Worm (Caenorhabditis elegans): ENCODE measurements around the gene kgb-2.

The kgb-2 gene

ce11 chrIV:3652223-3652622 is 45.6 kb downstream of the kgb-2 start:
- TF ChIP-seq skn-1 (tag; optimal IDR thresholded peaks at IDR 0.05) (no peak), eor-1 (tag; optimal IDR thresholded peaks at IDR 0.05) (no peak), nhr-77 (tag; optimal IDR thresholded peaks at IDR 0.05) (no peak), mml-1 (tag; optimal IDR thresholded peaks at IDR 0.05) (peak; percentile 50), nhr-23 (tag; optimal IDR thresholded peaks at IDR 0.05) (peak; percentile 41), R02D3.7 (tag; optimal IDR thresholded peaks at IDR 0.05) (no peak), nhr-43 (tag; optimal IDR thresholded peaks at IDR 0.05; ENCODE audit: poor library complexity, severe bottlenecking) (peak; percentile 68), nhr-25 (tag; optimal IDR thresholded peaks at IDR 0.05) (peak; percentile 17), elt-1 (tag; optimal IDR thresholded peaks at IDR 0.05) (no peak), aly-2 (tag; optimal IDR thresholded peaks at IDR 0.05) (no peak), nfya-1 (tag; optimal IDR thresholded peaks at IDR 0.05; ENCODE audit: insufficient read depth) (peak; percentile 11), ceh-9 (tag; optimal IDR thresholded peaks at IDR 0.05) (no peak), lsy-12 (tag; optimal IDR thresholded peaks at IDR 0.05) (no peak), pha-4 (tag; optimal IDR thresholded peaks at IDR 0.05) (peak; percentile 15), snpc-4 (tag; optimal IDR thresholded peaks at IDR 0.05) (no peak)

DNA sequence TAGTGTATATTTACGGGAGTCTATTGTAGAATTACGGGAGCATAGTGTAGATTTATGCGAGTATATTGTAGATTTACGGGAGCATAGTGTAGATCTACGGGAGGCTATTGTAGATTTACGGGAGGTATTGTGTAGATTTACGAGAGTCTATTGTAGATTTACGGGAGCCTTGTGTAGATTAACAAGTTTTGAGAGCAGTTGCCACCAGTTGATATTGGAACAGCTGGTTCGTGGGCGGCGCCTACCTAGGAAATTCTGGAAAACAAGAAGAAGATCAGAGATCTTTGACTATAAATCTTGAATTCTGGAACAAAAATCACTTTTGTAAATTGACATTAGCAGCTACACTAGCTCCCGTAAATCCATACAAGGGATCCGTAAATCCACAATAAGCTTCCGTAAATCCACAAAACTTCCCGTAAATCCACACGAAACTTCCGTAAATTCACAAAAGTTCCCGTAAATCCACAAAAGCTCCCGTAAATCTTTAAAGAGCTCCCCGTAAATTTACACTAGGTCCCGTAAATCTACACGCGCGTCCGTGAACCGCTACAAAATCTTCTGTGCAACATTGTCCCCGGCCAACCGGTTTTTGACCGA is 46.3 kb downstream of the kgb-2 start:
- TF ChIP-seq nhr-43 (tag; optimal IDR thresholded peaks at IDR 0.05; ENCODE audit: poor library complexity, severe bottlenecking) (no peak), pqm-1 (tag; optimal IDR thresholded peaks at IDR 0.05) (no peak)

ce11 chrIV:3653420-3653823 is 46.8 kb downstream of the kgb-2 start:
- TF ChIP-seq R02D3.7 (tag; optimal IDR thresholded peaks at IDR 0.05) (peak; percentile 27), pha-4 (tag; optimal IDR thresholded peaks at IDR 0.05) (peak; percentile 47), fos-1 (tag; optimal IDR thresholded peaks at IDR 0.05) (no peak), unc-62 (GFP tag; optimal IDR thresholded peaks at IDR 0.05) (no peak), mdl-1 (tag; optimal IDR thresholded peaks at IDR 0.05) (peak; percentile 54), nhr-76 (tag; optimal IDR thresholded peaks at IDR 0.05) (no peak), nhr-77 (tag; optimal IDR thresholded peaks at IDR 0.05) (no peak), zag-1 (tag; optimal IDR thresholded peaks at IDR 0.05) (no peak), ZK546.5 (tag; optimal IDR thresholded peaks at IDR 0.05) (no peak), skn-1 (tag; optimal IDR thresholded peaks at IDR 0.05) (no peak), mml-1 (tag; optimal IDR thresholded peaks at IDR 0.05) (peak; percentile 7), ceh-16 (tag; optimal IDR thresholded peaks at IDR 0.05) (no peak), lsy-12 (tag; optimal IDR thresholded peaks at IDR 0.05) (peak; percentile 64), daf-12 (tag; optimal IDR thresholded peaks at IDR 0.05) (no peak), elt-3 (tag; optimal IDR thresholded peaks at IDR 0.05) (peak in 2 of 3 experiments; percentile 22 to 64), nhr-43 (tag; optimal IDR thresholded peaks at IDR 0.05; ENCODE audit: poor library complexity, severe bottlenecking) (peak; percentile 96), nhr-23 (tag; optimal IDR thresholded peaks at IDR 0.05) (peak; percentile 82), aly-2 (tag; optimal IDR thresholded peaks at IDR 0.05) (no peak), nhr-25 (tag; optimal IDR thresholded peaks at IDR 0.05) (peak; percentile 68), elt-2 (tag; optimal IDR thresholded peaks at IDR 0.05) (peak; percentile 56), nfya-1 (tag; optimal IDR thresholded peaks at IDR 0.05; ENCODE audit: insufficient read depth) (peak; percentile 57), ztf-4 (tag; optimal IDR thresholded peaks at IDR 0.05) (no peak), ama-1 (optimal IDR thresholded peaks at IDR 0.05) (peak; percentile 65), eor-1 (tag; optimal IDR thresholded peaks at IDR 0.05) (no peak), egl-5 (tag; optimal IDR thresholded peaks at IDR 0.05) (no peak), lin-39 (tag; optimal IDR thresholded peaks at IDR 0.05) (no peak), unc-39 (tag; optimal IDR thresholded peaks at IDR 0.05) (no peak), pqm-1 (tag; optimal IDR thresholded peaks at IDR 0.05) (peak; percentile 37), jun-1 (tag; optimal IDR thresholded peaks at IDR 0.05) (peak; percentile 62), sea-2 (GFP tag; optimal IDR thresholded peaks at IDR 0.05) (no peak), tbx-2 (tag; optimal IDR thresholded peaks at IDR 0.05) (peak; percentile 5), ceh-28 (tag; optimal IDR thresholded peaks at IDR 0.05) (peak; percentile 47), ceh-82 (tag; optimal IDR thresholded peaks at IDR 0.05) (no peak), ceh-9 (tag; optimal IDR thresholded peaks at IDR 0.05) (no peak)

- TF ChIP-seq pqm-1 (tag; optimal IDR thresholded peaks at IDR 0.05) (peak; percentile 1), nhr-23 (tag; optimal IDR thresholded peaks at IDR 0.05) (peak; percentile 47), nhr-25 (tag; optimal IDR thresholded peaks at IDR 0.05) (peak; percentile 56), elt-3 (tag; optimal IDR thresholded peaks at IDR 0.05) (peak in 1 of 3 experiments; percentile 6), nhr-11 (tag; optimal IDR thresholded peaks at IDR 0.05) (peak; percentile 18), unc-39 (tag; optimal IDR thresholded peaks at IDR 0.05) (no peak), zag-1 (tag; optimal IDR thresholded peaks at IDR 0.05) (no peak), nfya-1 (tag; optimal IDR thresholded peaks at IDR 0.05; ENCODE audit: insufficient read depth) (peak; percentile 62), lsy-12 (tag; optimal IDR thresholded peaks at IDR 0.05) (peak; percentile 22), egl-27 (tag; optimal IDR thresholded peaks at IDR 0.05) (no peak), ceh-28 (tag; optimal IDR thresholded peaks at IDR 0.05) (peak; percentile 66), mdl-1 (tag; optimal IDR thresholded peaks at IDR 0.05) (peak; percentile 60), ceh-16 (tag; optimal IDR thresholded peaks at IDR 0.05) (no peak), ama-1 (optimal IDR thresholded peaks at IDR 0.05) (peak; percentile 10), nhr-76 (tag; optimal IDR thresholded peaks at IDR 0.05) (no peak), mml-1 (tag; optimal IDR thresholded peaks at IDR 0.05) (peak; percentile 95), pha-4 (tag; optimal IDR thresholded peaks at IDR 0.05) (peak; percentile 89), tbx-2 (tag; optimal IDR thresholded peaks at IDR 0.05) (peak; percentile 59), nhr-12 (tag; optimal IDR thresholded peaks at IDR 0.05) (no peak), nhr-43 (tag; optimal IDR thresholded peaks at IDR 0.05; ENCODE audit: poor library complexity, severe bottlenecking) (no peak), R02D3.7 (tag; optimal IDR thresholded peaks at IDR 0.05) (peak; percentile 9)
Measured at ce11 chrIV:3654214-3654613, 47.6 kb downstream of the kgb-2 start.
